Worm (Caenorhabditis elegans) whole organism, L2 larva: Measurements from ENCODE around the gene F47G9.4.
A peak's percentile ranks its signal among the peaks of the same experiment; 100 is the strongest.

Experiments used
- C34F6.9 ChIP-seq: fragments of 150-350 bp; optimal IDR thresholded peaks from 2 replicates; lab custom pipeline; 2014; ENCODE audit warnings: missing biosample characterization, missing genetic modification characterization
- F13H6.1 ChIP-seq: sonication (generic microtip); optimal IDR thresholded peaks from 2 replicates; lab custom pipeline; 2016; ENCODE audit warnings: missing genetic modification characterization, missing compliant biosample characterization
- Y55F3AM.14 ChIP-seq: fragments of 200-800 bp; sonication (Bioruptor generic); optimal IDR thresholded peaks from 2 replicates; lab custom pipeline; 2018; ENCODE audit warnings: mild to moderate bottlenecking, missing genetic modification characterization, missing compliant biosample characterization
- ZK546.5 ChIP-seq: sonication (generic microtip); optimal IDR thresholded peaks from 2 replicates; lab custom pipeline; 2017; ENCODE audit warnings: missing biosample characterization, missing genetic modification characterization
- alr-1 ChIP-seq: fragments of 150-350 bp; optimal IDR thresholded peaks from 2 replicates; lab custom pipeline; 2014; ENCODE audit warnings: missing biosample characterization, missing genetic modification characterization
- aly-2 ChIP-seq: fragments of 150-350 bp; optimal IDR thresholded peaks from 2 replicates; lab custom pipeline; 2014; ENCODE audit warnings: missing biosample characterization, missing genetic modification characterization
- ama-1 ChIP-seq: fragments of 150-350 bp; optimal IDR thresholded peaks from 2 replicates; lab custom pipeline; 2018; ENCODE audit warnings: inconsistent platforms
- ceh-16 ChIP-seq: fragments of 150-350 bp; optimal IDR thresholded peaks from 2 replicates; lab custom pipeline; 2014; ENCODE audit warnings: missing biosample characterization, missing genetic modification characterization
- dmd-4 ChIP-seq: sonication (generic microtip); optimal IDR thresholded peaks from 2 replicates; lab custom pipeline; 2017; ENCODE audit warnings: missing biosample characterization, missing genetic modification characterization
- egl-27 ChIP-seq: sonication (generic microtip); optimal IDR thresholded peaks from 3 replicates; lab custom pipeline; 2017; ENCODE audit warnings: missing biosample characterization, missing genetic modification reagents, missing genetic modification characterization
- elt-1 ChIP-seq: fragments of 150-350 bp; optimal IDR thresholded peaks from 2 replicates; lab custom pipeline; 2014; ENCODE audit warnings: missing biosample characterization, missing genetic modification characterization
- elt-3 ChIP-seq: sonication (generic microtip); optimal IDR thresholded peaks from 2 replicates; lab custom pipeline; 2017; ENCODE audit warnings: missing biosample characterization, missing genetic modification characterization
- fos-1 ChIP-seq: fragments of 150-350 bp; optimal IDR thresholded peaks from 2 replicates; lab custom pipeline; 2014; ENCODE audit warnings: missing biosample characterization, missing genetic modification characterization
- gmeb-1 ChIP-seq: fragments of 150-350 bp; optimal IDR thresholded peaks from 2 replicates; lab custom pipeline; 2014; ENCODE audit warnings: missing biosample characterization, missing genetic modification characterization
- lin-11 ChIP-seq: fragments of 150-350 bp; sonication (generic microtip); optimal IDR thresholded peaks from 2 replicates; lab custom pipeline; 2014; ENCODE audit warnings: missing biosample characterization, missing genetic modification characterization, inconsistent platforms, mixed read lengths
- lin-13 ChIP-seq: fragments of 150-350 bp; optimal IDR thresholded peaks from 2 replicates; lab custom pipeline; 2014; ENCODE audit warnings: missing biosample characterization, missing genetic modification reagents, missing genetic modification characterization
- lin-39 ChIP-seq: fragments of 150-350 bp; optimal IDR thresholded peaks from 2 replicates; lab custom pipeline; 2014; ENCODE audit warnings: missing biosample characterization, missing genetic modification reagents, missing genetic modification characterization
- lsy-2 ChIP-seq, 2 experiments: fragments of 150-350 bp in 1 of 2; sonication (generic microtip) in 1 of 2; optimal IDR thresholded peaks; 2 replicates each; lab custom pipeline; 2014 to 2017; ENCODE audit warnings: missing biosample characterization in 2 of 2, missing genetic modification characterization in 2 of 2
- mab-5 ChIP-seq: fragments of 150-350 bp; optimal IDR thresholded peaks from 2 replicates; lab custom pipeline; 2014; ENCODE audit warnings: missing biosample characterization, missing genetic modification characterization
- mbf-1 ChIP-seq: sonication (generic microtip); optimal IDR thresholded peaks from 2 replicates; lab custom pipeline; 2017; ENCODE audit warnings: missing biosample characterization, missing genetic modification characterization
- nhr-10 ChIP-seq: sonication (generic microtip); optimal IDR thresholded peaks from 2 replicates; lab custom pipeline; 2017; ENCODE audit warnings: missing biosample characterization, missing genetic modification characterization
- nhr-11 ChIP-seq: fragments of 150-350 bp; optimal IDR thresholded peaks from 2 replicates; lab custom pipeline; 2014; ENCODE audit warnings: missing biosample characterization, missing genetic modification characterization
- nhr-12 ChIP-seq: fragments of 150-350 bp; optimal IDR thresholded peaks from 2 replicates; lab custom pipeline; 2014; ENCODE audit warnings: missing biosample characterization, missing genetic modification characterization
- nhr-129 ChIP-seq: fragments of 150-350 bp; optimal IDR thresholded peaks from 2 replicates; lab custom pipeline; 2014; ENCODE audit warnings: missing biosample characterization, missing genetic modification characterization
- nhr-21 ChIP-seq: fragments of 150-350 bp; optimal IDR thresholded peaks from 2 replicates; lab custom pipeline; 2014; ENCODE audit warnings: missing biosample characterization, missing genetic modification characterization
- nhr-23 ChIP-seq: fragments of 150-350 bp; optimal IDR thresholded peaks from 2 replicates; lab custom pipeline; 2014; ENCODE audit warnings: missing biosample characterization, missing genetic modification reagents, missing genetic modification characterization
- nhr-25 ChIP-seq: fragments of 150-350 bp; sonication (generic microtip); optimal IDR thresholded peaks from 3 replicates; lab custom pipeline; 2014; ENCODE audit warnings: missing biosample characterization, missing genetic modification characterization
- nhr-6 ChIP-seq: fragments of 150-350 bp; optimal IDR thresholded peaks from 2 replicates; lab custom pipeline; 2014; ENCODE audit warnings: missing biosample characterization, missing genetic modification characterization
- sma-3 ChIP-seq: sonication (generic microtip); optimal IDR thresholded peaks from 2 replicates; lab custom pipeline; 2016; ENCODE audit warnings: missing genetic modification reagents, missing genetic modification characterization, missing compliant biosample characterization
- sma-9 ChIP-seq, 2 experiments: fragments of 150-350 bp in 1 of 2; sonication (generic microtip) in 1 of 2; optimal IDR thresholded peaks; 2 replicates each; lab custom pipeline; 2014 to 2016; ENCODE audit warnings: missing genetic modification characterization in 2 of 2, mild to moderate bottlenecking in 1 of 2, missing biosample characterization in 1 of 2, missing compliant biosample characterization in 1 of 2, missing genetic modification reagents in 1 of 2, moderate library complexity in 1 of 2
- unc-39 ChIP-seq: fragments of 150-350 bp; optimal IDR thresholded peaks from 2 replicates; lab custom pipeline; 2014; ENCODE audit warnings: missing biosample characterization, missing genetic modification characterization
- unc-62 ChIP-seq: fragments of 150-350 bp; optimal IDR thresholded peaks from 2 replicates; lab custom pipeline; 2014; ENCODE audit warnings: missing biosample characterization, missing genetic modification reagents, missing genetic modification characterization
- zag-1 ChIP-seq: fragments of 150-350 bp; optimal IDR thresholded peaks from 2 replicates; lab custom pipeline; 2014; ENCODE audit warnings: missing biosample characterization, missing genetic modification characterization
- ztf-1 ChIP-seq: fragments of 200-800 bp; sonication (Bioruptor generic); conservative IDR thresholded peaks from 2 replicates; pipeline ENCODE4 v1.3.6; 2022; ENCODE audit warnings: missing genetic modification characterization, missing compliant biosample characterization
- ztf-11 ChIP-seq: sonication (generic microtip); optimal IDR thresholded peaks from 2 replicates; lab custom pipeline; 2017; ENCODE audit warnings: missing biosample characterization, missing genetic modification characterization

Gene F47G9.4

DNA sequence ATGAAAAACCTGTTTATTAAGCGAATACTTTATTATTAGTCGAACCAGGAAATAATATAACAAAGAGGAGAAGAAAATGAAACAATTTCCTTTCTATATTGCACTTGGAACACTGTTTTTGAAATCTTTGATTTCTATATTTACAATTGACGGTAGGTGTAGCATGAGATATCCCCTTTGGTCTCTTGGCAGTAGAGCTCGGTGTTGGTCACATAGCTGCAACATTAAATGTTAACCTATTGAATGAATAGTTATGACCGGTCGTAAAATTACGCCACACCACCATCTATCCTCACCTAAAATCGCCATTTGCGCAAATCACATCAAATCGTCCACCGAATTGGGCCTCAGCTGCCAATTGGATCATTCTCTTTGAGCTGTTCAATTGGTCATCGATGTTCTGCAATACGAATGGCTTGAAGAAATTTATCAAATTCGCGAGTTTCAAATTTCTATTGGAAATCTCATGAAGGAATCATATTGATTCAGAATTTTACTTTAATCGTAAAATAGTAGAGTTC is 23.3 kb upstream of the F47G9.4 start:
- TF ChIP-seq ceh-16 (tag; lab: Kevin White, UChicago) (no peak), lin-39 (tag; lab: Kevin White, UChicago) (no peak), nhr-6 (tag; lab: Kevin White, UChicago) (no peak), unc-62 (GFP tag; lab: Kevin White, UChicago) (no peak), ZK546.5 (tag; lab: Kevin White, UChicago) (no peak), unc-39 (tag; lab: Kevin White, UChicago) (no peak), Y55F3AM.14 (GFP tag; lab: Kevin White, UChicago) (no peak), lin-13 (GFP tag; lab: Kevin White, UChicago) (no peak), zag-1 (tag; lab: Kevin White, UChicago) (no peak), nhr-21 (no peak), ama-1 (lab: Kevin White, UChicago) (no peak), gmeb-1 (no peak), alr-1 (no peak)

DNA sequence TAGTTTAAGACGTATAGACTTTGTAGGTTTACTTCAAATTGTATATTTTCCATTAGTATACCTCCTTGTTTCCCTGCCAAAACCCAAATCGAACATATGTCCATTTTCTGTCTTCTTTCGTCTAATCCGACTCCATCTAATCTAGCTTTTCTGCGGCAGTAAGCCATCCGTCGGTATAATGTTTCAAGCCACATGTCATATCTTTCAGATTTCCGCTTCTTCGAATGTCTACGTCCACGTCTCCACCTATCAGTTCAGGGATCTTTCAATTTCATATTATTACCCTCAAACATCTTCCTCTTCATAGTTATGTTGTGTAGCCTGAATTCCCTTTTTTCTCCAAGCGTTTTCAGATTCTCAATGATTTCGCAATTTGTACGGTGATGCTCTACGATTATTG is 22.5 kb upstream of the F47G9.4 start:
- no peak for TF ChIP-seq nhr-23 (tag; lab: Kevin White, UChicago)
- TF ChIP-seq C34F6.9 (tag; lab: Kevin White, UChicago): no peak
- no peak for TF ChIP-seq nhr-6 (tag; lab: Kevin White, UChicago)
- TF ChIP-seq aly-2 (tag; lab: Kevin White, UChicago): no peak
- TF ChIP-seq fos-1: no peak
- TF ChIP-seq nhr-11 (tag; lab: Kevin White, UChicago): no peak
- no peak for TF ChIP-seq ztf-1 (GFP tag; lab: Robert Waterston, UW)
- TF ChIP-seq F13H6.1 (tag; lab: Kevin White, UChicago): no peak

DNA sequence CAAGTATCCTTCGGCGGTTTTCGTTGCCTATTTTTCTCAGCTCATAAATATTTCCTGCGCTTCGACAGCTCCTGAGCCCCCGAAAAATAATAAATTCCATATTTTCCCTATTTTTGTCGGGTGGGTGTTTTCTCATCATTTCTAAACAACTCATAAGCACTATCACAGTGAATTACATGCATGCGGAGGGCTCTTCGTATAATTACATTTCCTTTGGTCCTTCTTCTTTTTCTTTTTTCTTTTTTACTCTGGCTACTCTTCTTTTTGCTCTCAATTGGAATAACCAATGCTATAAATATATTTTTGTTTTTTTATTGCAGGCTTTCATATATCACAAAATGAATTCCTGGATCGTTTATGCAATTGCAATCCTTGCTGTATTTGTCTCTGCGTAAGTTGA is 20.3 kb upstream of the F47G9.4 start, which contains the start of gene T02E9.5:
TSS of gene T02E9.5 (plus strand) at position 321 of the 400 bp plus-strand sequence.
- TF ChIP-seq dmd-4 (tag; lab: Kevin White, UChicago) (no peak), zag-1 (tag; lab: Kevin White, UChicago) (no peak), nhr-12 (tag; lab: Kevin White, UChicago) (no peak), gmeb-1 (no peak), nhr-21 (no peak), nhr-11 (tag; lab: Kevin White, UChicago) (no peak), nhr-10 (tag; lab: Kevin White, UChicago) (no peak), sma-9 (GFP tag; optimal IDR thresholded peaks at IDR 0.05; lab: Kevin White, UChicago) (no peak), sma-9 (tag; optimal IDR thresholded peaks at IDR 0.05; lab: Kevin White, UChicago) (no peak), F13H6.1 (tag; lab: Kevin White, UChicago) (no peak), elt-1 (tag; lab: Kevin White, UChicago) (no peak), ztf-11 (tag; lab: Kevin White, UChicago) (no peak), nhr-6 (tag; lab: Kevin White, UChicago) (no peak), C34F6.9 (tag; lab: Kevin White, UChicago) (no peak), unc-62 (GFP tag; lab: Kevin White, UChicago) (no peak), lin-39 (tag; lab: Kevin White, UChicago) (no peak), nhr-129 (no peak), alr-1 (no peak)

DNA sequence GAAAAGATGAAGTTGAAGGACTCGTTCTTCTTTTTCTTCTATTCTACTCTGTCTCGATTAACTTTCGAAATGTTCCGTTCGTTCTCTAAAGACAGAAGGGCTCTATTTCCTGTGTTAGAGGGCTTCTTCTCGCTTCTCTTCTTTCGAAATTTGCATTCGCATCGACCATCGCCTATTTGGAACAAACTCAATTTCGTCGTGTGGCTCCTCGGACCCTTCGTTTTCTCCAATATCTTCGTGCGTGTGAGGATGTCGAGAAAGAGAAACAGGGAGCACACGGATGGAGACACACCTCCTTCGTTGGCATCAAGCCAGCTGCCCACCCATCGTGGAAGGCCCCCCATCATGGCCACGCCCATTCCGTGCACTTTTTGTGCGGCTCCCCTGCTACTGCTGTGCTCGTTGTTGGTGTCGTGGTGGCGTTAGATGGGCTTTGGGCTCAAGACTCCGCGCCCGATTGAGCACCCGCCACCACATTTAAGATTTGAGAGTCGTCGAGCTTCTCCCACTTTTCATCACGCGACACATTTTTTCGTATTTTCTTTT is 19.6 kb upstream of the F47G9.4 start:
- no peak for TF ChIP-seq lin-39 (tag; lab: Kevin White, UChicago)
- TF ChIP-seq sma-3: no peak
- peak; percentile 28 for TF ChIP-seq F13H6.1 (tag; lab: Kevin White, UChicago)
- TF ChIP-seq zag-1 (tag; lab: Kevin White, UChicago): peak; percentile 26
- TF ChIP-seq C34F6.9 (tag; lab: Kevin White, UChicago): peak; percentile 1

DNA sequence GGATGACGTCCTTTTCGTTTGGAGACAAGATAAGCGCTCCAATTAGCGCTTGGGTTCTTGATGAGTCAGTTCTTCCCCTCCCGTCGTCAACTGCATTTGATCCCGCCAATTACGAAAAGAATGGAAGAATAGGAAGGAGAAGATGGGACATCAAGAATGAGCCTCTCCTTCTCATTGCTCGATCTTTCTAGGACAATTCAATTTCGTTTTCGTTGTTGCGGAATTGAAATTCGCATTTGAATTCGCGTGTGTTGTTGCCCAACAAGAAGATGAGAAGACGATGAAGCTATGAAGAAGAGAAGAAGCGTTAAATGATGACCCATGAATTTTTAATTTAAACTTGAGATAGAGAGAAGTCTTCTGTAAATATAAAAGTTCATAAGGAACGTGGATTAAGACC is 15.3 kb upstream of the F47G9.4 start:
- no peak for TF ChIP-seq lin-39 (tag; lab: Kevin White, UChicago)
- no peak for TF ChIP-seq ztf-11 (tag; lab: Kevin White, UChicago)
- TF ChIP-seq egl-27 (tag; lab: Kevin White, UChicago): no peak
- no peak for TF ChIP-seq ztf-1 (GFP tag; lab: Robert Waterston, UW)
- no peak for TF ChIP-seq lin-11 (tag; lab: Kevin White, UChicago)
- no peak for TF ChIP-seq mab-5 (tag; lab: Kevin White, UChicago)
- TF ChIP-seq nhr-25 (tag; lab: Kevin White, UChicago): no peak
- TF ChIP-seq lsy-2 (tag; optimal IDR thresholded peaks at IDR 0.05; lab: Kevin White, UChicago): no peak
- no peak for TF ChIP-seq ZK546.5 (tag; lab: Kevin White, UChicago)
- TF ChIP-seq nhr-6 (tag; lab: Kevin White, UChicago): no peak
- no peak for TF ChIP-seq dmd-4 (tag; lab: Kevin White, UChicago)
- TF ChIP-seq mbf-1 (tag; lab: Kevin White, UChicago): no peak
- TF ChIP-seq aly-2 (tag; lab: Kevin White, UChicago): no peak
- no peak for TF ChIP-seq elt-3 (tag; lab: Kevin White, UChicago)
- TF ChIP-seq nhr-11 (tag; lab: Kevin White, UChicago): no peak
